Worm (Caenorhabditis elegans) whole organism, young adult: Measurements from ENCODE around the gene M163.11.

Experiments used
- B0019.2 ChIP-seq: fragments of 200-800 bp; sonication (Bioruptor generic); conservative IDR thresholded peaks from 2 replicates; pipeline ENCODE4 v1.3.6; 2022; ENCODE audit warnings: missing genetic modification reagents, missing genetic modification characterization, missing compliant biosample characterization
- F22D6.2 ChIP-seq: sonication (generic microtip); optimal IDR thresholded peaks from 2 replicates; lab custom pipeline; 2016; ENCODE audit warnings: mild to moderate bottlenecking, missing genetic modification characterization, missing compliant biosample characterization
- F23B12.7 ChIP-seq: sonication (generic microtip); optimal IDR thresholded peaks from 2 replicates; lab custom pipeline; 2017; ENCODE audit warnings: missing genetic modification characterization, mild to moderate bottlenecking, missing compliant biosample characterization, antibody characterized with exemption, moderate library complexity; ENCODE audit not compliant: insufficient read depth
- F33H1.4 ChIP-seq: fragments of 200-800 bp; sonication (Bioruptor generic); IDR thresholded peaks from 2 replicates; pipeline ENCODE4 v1.3.6; 2022; ENCODE audit warnings: missing genetic modification reagents, missing genetic modification characterization, missing compliant biosample characterization
- F49E8.2 ChIP-seq: sonication (generic microtip); optimal IDR thresholded peaks from 3 replicates; lab custom pipeline; 2017; ENCODE audit warnings: missing genetic modification characterization, mild to moderate bottlenecking, missing compliant biosample characterization, antibody characterized with exemption, moderate library complexity; ENCODE audit not compliant: insufficient read depth
- Y53F4B.3 ChIP-seq: fragments of 200-800 bp; sonication (Bioruptor generic); IDR thresholded peaks from 2 replicates; pipeline ENCODE4 v1.3.6; 2022; ENCODE audit warnings: missing genetic modification reagents, missing genetic modification characterization, missing compliant biosample characterization
- ZK185.1 ChIP-seq: sonication (generic microtip); optimal IDR thresholded peaks from 2 replicates; lab custom pipeline; 2016; ENCODE audit warnings: mild to moderate bottlenecking, missing genetic modification characterization, missing compliant biosample characterization; ENCODE audit not compliant: poor library complexity, severe bottlenecking
- akir-1 ChIP-seq: fragments of 200-800 bp; sonication (Bioruptor generic); optimal IDR thresholded peaks from 2 replicates; lab custom pipeline; 2018; ENCODE audit warnings: mild to moderate bottlenecking, missing genetic modification characterization, moderate library complexity, missing compliant biosample characterization
- ama-1 ChIP-seq, 3 experiments: fragments of 150-350 bp in 1 of 3; sonication (generic microtip) in 2 of 3; optimal IDR thresholded peaks; 2 replicates each; lab custom pipeline; 2014 to 2018; ENCODE audit warnings: missing biosample characterization in 2 of 3, missing genetic modification characterization in 2 of 3, missing genetic modification reagents in 2 of 3
- atf-7 ChIP-seq: sonication (generic microtip); optimal IDR thresholded peaks from 2 replicates; lab custom pipeline; 2017; ENCODE audit warnings: mild to moderate bottlenecking, missing genetic modification characterization, missing compliant biosample characterization
- attf-3 ChIP-seq: fragments of 200-800 bp; sonication (Bioruptor generic); conservative IDR thresholded peaks from 2 replicates; pipeline ENCODE4 v1.3.6; 2022; ENCODE audit warnings: missing genetic modification reagents, missing genetic modification characterization, missing compliant biosample characterization
- attf-6 ChIP-seq: fragments of 200-800 bp; sonication (Bioruptor generic); IDR thresholded peaks from 2 replicates; pipeline ENCODE4 v1.3.6; 2022; ENCODE audit warnings: missing genetic modification reagents, missing genetic modification characterization, missing compliant biosample characterization
- bed-1 ChIP-seq: fragments of 200-800 bp; sonication (Bioruptor generic); IDR thresholded peaks from 2 replicates; pipeline ENCODE4 v1.3.6; 2022; ENCODE audit warnings: missing genetic modification reagents, missing genetic modification characterization, missing compliant biosample characterization
- cebp-1 ChIP-seq, 2 experiments: fragments of 200-800 bp in 1 of 2; sonication (Bioruptor generic) in 1 of 2; sonication (generic microtip) in 1 of 2; IDR thresholded peaks in 1 of 2; optimal IDR thresholded peaks in 1 of 2; 2 replicates each; pipeline versions ENCODE4 v1.3.6 to Lab custom; 2017 to 2022; ENCODE audit warnings: missing compliant biosample characterization in 2 of 2, missing genetic modification characterization in 2 of 2, mild to moderate bottlenecking in 1 of 2, missing genetic modification reagents in 1 of 2, moderate library complexity in 1 of 2
- ceh-100 ChIP-seq: fragments of 200-800 bp; sonication (Bioruptor generic); IDR thresholded peaks from 2 replicates; pipeline ENCODE4 v1.3.6; 2022; ENCODE audit warnings: missing genetic modification reagents, missing genetic modification characterization, missing compliant biosample characterization
- ceh-40 ChIP-seq: fragments of 200-800 bp; sonication (Bioruptor generic); IDR thresholded peaks from 2 replicates; pipeline ENCODE4 v1.3.6; 2022; ENCODE audit warnings: missing genetic modification characterization, missing compliant biosample characterization
- ceh-58 ChIP-seq: fragments of 200-800 bp; sonication (Bioruptor generic); IDR thresholded peaks from 2 replicates; pipeline ENCODE4 v1.3.6; 2022; ENCODE audit warnings: missing genetic modification characterization, missing compliant biosample characterization
- ceh-79 ChIP-seq: sonication (generic microtip); optimal IDR thresholded peaks from 2 replicates; lab custom pipeline; 2017; ENCODE audit warnings: mild to moderate bottlenecking, missing genetic modification characterization, missing compliant biosample characterization
- chd-7 ChIP-seq: sonication (generic microtip); optimal IDR thresholded peaks from 2 replicates; lab custom pipeline; 2016; ENCODE audit warnings: mild to moderate bottlenecking, missing genetic modification characterization, moderate library complexity, missing compliant biosample characterization
- dpl-1 ChIP-seq: fragments of 150-350 bp; optimal IDR thresholded peaks from 2 replicates; lab custom pipeline; 2014; ENCODE audit warnings: missing biosample characterization, missing genetic modification reagents, missing genetic modification characterization
- egrh-3 ChIP-seq: fragments of 200-800 bp; sonication (Bioruptor generic); IDR thresholded peaks from 2 replicates; pipeline ENCODE4 v1.3.6; 2022; ENCODE audit warnings: missing genetic modification reagents, missing genetic modification characterization, missing compliant biosample characterization
- ekl-4 ChIP-seq: fragments of 200-800 bp; sonication (Bioruptor generic); IDR thresholded peaks from 2 replicates; pipeline ENCODE4 v1.3.6; 2022; ENCODE audit warnings: missing genetic modification reagents, missing genetic modification characterization, missing compliant biosample characterization
- ets-4 ChIP-seq: fragments of 200-800 bp; sonication (Bioruptor generic); optimal IDR thresholded peaks from 2 replicates; lab custom pipeline; 2018; ENCODE audit warnings: mild to moderate bottlenecking, missing genetic modification characterization, missing compliant biosample characterization
- hlh-12 ChIP-seq: sonication (generic microtip); optimal IDR thresholded peaks from 2 replicates; lab custom pipeline; 2016; ENCODE audit warnings: missing genetic modification characterization, missing compliant biosample characterization
- lag-1 ChIP-seq: fragments of 200-800 bp; sonication (Bioruptor generic); IDR thresholded peaks from 2 replicates; pipeline ENCODE4 v1.3.6; 2022; ENCODE audit warnings: missing genetic modification reagents, missing genetic modification characterization, missing compliant biosample characterization
- let-526 ChIP-seq: fragments of 200-800 bp; sonication (Bioruptor generic); IDR thresholded peaks from 2 replicates; pipeline ENCODE4 v1.3.6; 2022; ENCODE audit warnings: missing genetic modification reagents, missing genetic modification characterization, missing compliant biosample characterization
- let-607 ChIP-seq, 2 experiments: fragments of 200-800 bp in 1 of 2; sonication (Bioruptor generic) in 1 of 2; sonication (generic microtip) in 1 of 2; optimal IDR thresholded peaks; 2 replicates each; lab custom pipeline; 2016 to 2018; ENCODE audit warnings: mild to moderate bottlenecking in 2 of 2, missing compliant biosample characterization in 2 of 2, missing genetic modification characterization in 2 of 2, moderate library complexity in 2 of 2, missing genotype in 1 of 2
- lin-54 ChIP-seq: fragments of 200-800 bp; sonication (Bioruptor generic); optimal IDR thresholded peaks from 2 replicates; lab custom pipeline; 2018; ENCODE audit warnings: mild to moderate bottlenecking, missing genetic modification characterization, missing compliant biosample characterization
- lir-1 ChIP-seq: fragments of 200-800 bp; sonication (Bioruptor generic); conservative IDR thresholded peaks from 2 replicates; pipeline ENCODE4 v1.3.6; 2022; ENCODE audit warnings: missing genetic modification reagents, missing genetic modification characterization, missing compliant biosample characterization
- madf-10 ChIP-seq: sonication (generic microtip); optimal IDR thresholded peaks from 2 replicates; lab custom pipeline; 2016; ENCODE audit warnings: mild to moderate bottlenecking, missing genetic modification characterization, missing compliant biosample characterization
- madf-8 ChIP-seq: fragments of 200-800 bp; sonication (Bioruptor generic); conservative IDR thresholded peaks from 2 replicates; pipeline ENCODE4 v1.3.6; 2022; ENCODE audit warnings: missing genetic modification reagents, missing genetic modification characterization, missing compliant biosample characterization
- mcd-1 ChIP-seq: fragments of 200-800 bp; sonication (Bioruptor generic); IDR thresholded peaks from 2 replicates; pipeline ENCODE4 v1.3.6; 2022; ENCODE audit warnings: missing genetic modification reagents, missing genetic modification characterization, missing compliant biosample characterization
- mel-28 ChIP-seq: sonication (generic microtip); optimal IDR thresholded peaks from 2 replicates; lab custom pipeline; 2016; ENCODE audit warnings: borderline replicate concordance, mild to moderate bottlenecking, missing genetic modification characterization, missing compliant biosample characterization
- mes-4 ChIP-seq: sonication (generic microtip); optimal IDR thresholded peaks from 2 replicates; lab custom pipeline; 2016; ENCODE audit warnings: missing genotype, missing genetic modification characterization, missing compliant biosample characterization
- rcor-1 ChIP-seq: fragments of 200-800 bp; sonication (Bioruptor generic); IDR thresholded peaks from 2 replicates; pipeline ENCODE4 v1.3.6; 2022; ENCODE audit warnings: missing genetic modification reagents, missing genetic modification characterization, missing compliant biosample characterization
- repo-1 ChIP-seq: sonication (generic microtip); optimal IDR thresholded peaks from 2 replicates; lab custom pipeline; 2017; ENCODE audit warnings: mild to moderate bottlenecking, missing genetic modification characterization, missing compliant biosample characterization
- sea-2 ChIP-seq: fragments of 200-800 bp; sonication (Bioruptor generic); IDR thresholded peaks from 2 replicates; pipeline ENCODE4 v1.3.6; 2022; ENCODE audit warnings: missing genetic modification characterization, missing compliant biosample characterization
- snpc-1.3 ChIP-seq: sonication (generic microtip); optimal IDR thresholded peaks from 2 replicates; lab custom pipeline; 2017; ENCODE audit warnings: missing genetic modification characterization, mild to moderate bottlenecking, missing compliant biosample characterization, antibody characterized with exemption, moderate library complexity, missing genotype, missing genetic modification reagents; ENCODE audit not compliant: insufficient read depth
- snpc-3.4 ChIP-seq: sonication (generic microtip); optimal IDR thresholded peaks from 2 replicates; lab custom pipeline; 2017; ENCODE audit warnings: missing genetic modification characterization, mild to moderate bottlenecking, missing compliant biosample characterization, antibody characterized with exemption, moderate library complexity, missing genotype, missing genetic modification reagents
- tbp1 ChIP-seq: fragments of 200-800 bp; sonication (Bioruptor generic); optimal IDR thresholded peaks from 2 replicates; lab custom pipeline; 2018; ENCODE audit warnings: mild to moderate bottlenecking, missing genetic modification characterization, missing compliant biosample characterization
- tlf-1 ChIP-seq: fragments of 200-800 bp; sonication (Bioruptor generic); optimal IDR thresholded peaks from 2 replicates; lab custom pipeline; 2018; ENCODE audit warnings: mild to moderate bottlenecking, missing genetic modification characterization, missing compliant biosample characterization
- ztf-22 ChIP-seq: fragments of 200-800 bp; sonication (Bioruptor generic); optimal IDR thresholded peaks from 2 replicates; lab custom pipeline; 2018; ENCODE audit warnings: mild to moderate bottlenecking, missing genetic modification characterization, moderate library complexity, missing compliant biosample characterization
- ztf-25 ChIP-seq: fragments of 200-800 bp; sonication (Bioruptor generic); IDR thresholded peaks from 2 replicates; pipeline ENCODE4 v1.3.6; 2022; ENCODE audit warnings: missing genetic modification reagents, missing genetic modification characterization, missing compliant biosample characterization
- ztf-6 ChIP-seq: fragments of 200-800 bp; sonication (Bioruptor generic); IDR thresholded peaks from 2 replicates; pipeline ENCODE4 v1.3.6; 2022; ENCODE audit warnings: missing genetic modification reagents, missing genetic modification characterization, missing compliant biosample characterization

M163.11 gene

DNA sequence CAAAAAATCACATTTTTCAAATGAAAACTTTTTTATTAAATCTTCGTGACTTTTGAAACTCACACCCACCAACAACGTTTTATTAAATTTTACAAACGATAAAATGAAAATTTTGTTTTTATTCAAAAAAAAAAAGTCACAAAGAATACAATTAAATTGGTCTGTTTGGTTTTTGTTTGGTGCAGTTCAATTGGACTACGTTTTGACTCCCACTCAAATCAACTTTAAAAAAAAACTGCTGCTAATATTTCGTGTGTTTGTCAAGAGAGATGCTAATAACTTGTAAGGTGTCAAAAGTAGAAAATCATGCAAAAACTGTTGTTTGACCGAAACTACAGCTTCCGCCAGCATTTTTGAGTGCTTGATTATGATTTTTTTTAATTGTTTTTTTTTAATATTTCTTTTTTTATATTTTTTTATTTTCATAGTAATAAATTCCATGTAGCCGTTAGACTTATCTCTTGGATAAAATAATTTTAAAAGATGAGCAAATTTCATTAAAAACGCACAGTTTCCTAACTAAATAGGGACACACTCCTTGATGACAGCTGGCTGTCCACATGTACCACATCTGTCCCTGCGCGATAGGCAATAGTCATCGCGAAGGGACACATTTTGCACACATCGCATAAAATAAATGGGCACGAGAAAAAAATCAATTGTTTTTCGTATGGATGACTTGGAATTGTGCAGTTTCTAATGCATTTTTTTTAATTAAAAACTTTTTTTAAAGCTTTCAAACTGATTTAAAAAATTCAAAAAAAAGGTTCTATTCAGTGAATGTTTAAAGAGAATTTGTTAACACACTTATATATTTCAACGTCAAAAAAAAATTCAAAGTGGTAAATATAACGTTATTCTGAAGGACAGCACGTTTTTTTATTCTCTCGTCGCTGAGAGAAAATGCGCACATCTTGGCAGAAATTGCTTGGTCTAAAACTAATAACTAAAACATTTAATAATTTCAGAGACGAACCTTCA lies 46.4 kb downstream of the M163.11 start (continued):
- TF ChIP-seq F49E8.2 (tag; lab: Kevin White, UChicago) (no peak), F22D6.2 (tag; lab: Kevin White, UChicago) (peak; percentile 97), attf-6 (GFP tag; lab: Robert Waterston, UW) (peak; percentile 61; the same call in 1 of the 2 replicates), mel-28 (peak; percentile 75), ama-1 (optimal IDR thresholded peaks at IDR 0.05; lab: Kevin White, UChicago) (no peak), ama-1 (GFP tag; optimal IDR thresholded peaks at IDR 0.05; lab: Kevin White, UChicago) (peak in 1 of 2 experiments; percentile 92), bed-1 (GFP tag; lab: Robert Waterston, UW) (0 out of 2 replicates have a peak, but pooled peaks have one; percentile 68), let-526 (GFP tag; lab: Robert Waterston, UW) (peak; percentile 95), akir-1 (GFP tag; lab: Kevin White, UChicago) (peak; percentile 72), ceh-100 (peak; percentile 71; the same call in 1 of the 2 replicates), ztf-22 (GFP tag; lab: Kevin White, UChicago) (peak; percentile 98), dpl-1 (GFP tag; lab: Kevin White, UChicago) (no peak), tlf-1 (peak; percentile 99), mes-4 (tag; lab: Kevin White, UChicago) (no peak), mcd-1 (GFP tag; lab: Robert Waterston, UW) (peak; percentile 92), rcor-1 (GFP tag; lab: Robert Waterston, UW) (peak; percentile 97), madf-10 (tag; lab: Kevin White, UChicago) (peak; percentile 97), attf-3 (peak; percentile 58; the same call in 1 of the 2 replicates), F33H1.4 (GFP tag; lab: Robert Waterston, UW) (peak; percentile 32), ztf-25 (no peak), egrh-3 (GFP tag; lab: Robert Waterston, UW) (no peak), cebp-1 (GFP tag; IDR thresholded peaks at IDR 0.05; lab: Robert Waterston, UW) (peak; percentile 82), cebp-1 (tag; optimal IDR thresholded peaks at IDR 0.05; lab: Kevin White, UChicago) (peak; percentile 98), snpc-1.3 (tag; lab: Kevin White, UChicago) (peak; percentile 56), F23B12.7 (tag; lab: Kevin White, UChicago) (peak; percentile 98), ekl-4 (GFP tag; lab: Robert Waterston, UW) (peak; percentile 94), chd-7 (tag; lab: Kevin White, UChicago) (peak; percentile 98), atf-7 (tag; lab: Kevin White, UChicago) (peak; percentile 99), madf-8 (GFP tag; lab: Robert Waterston, UW) (no peak), snpc-3.4 (tag; lab: Kevin White, UChicago) (no peak), lin-54 (peak; percentile 92), lir-1 (peak; percentile 94), sea-2 (GFP tag; lab: Robert Waterston, UW) (peak; percentile 86), Y53F4B.3 (no peak), ceh-40 (GFP tag; lab: Robert Waterston, UW) (no peak), hlh-12 (tag; lab: Kevin White, UChicago) (peak; percentile 33), lag-1 (GFP tag; lab: Robert Waterston, UW) (peak; percentile 92), let-607 (tag; optimal IDR thresholded peaks at IDR 0.05; lab: Kevin White, UChicago) (peak; percentile 78 to 95), ets-4 (peak; percentile 93), tbp1 (peak; percentile 79), ceh-58 (GFP tag; lab: Robert Waterston, UW) (no peak), ztf-6 (GFP tag; lab: Robert Waterston, UW) (peak; percentile 91), ceh-79 (tag; lab: Kevin White, UChicago) (peak; percentile 97), repo-1 (tag; lab: Kevin White, UChicago) (peak; percentile 100), B0019.2 (GFP tag; lab: Robert Waterston, UW) (no peak), ZK185.1 (tag; lab: Kevin White, UChicago) (peak; percentile 98)
